Worm (Caenorhabditis elegans) whole organism, midembryonic: ENCODE measurements around the gene algn-9.

ENCODE experiments used
- T22C8.4 ChIP-seq: fragments of 200-800 bp; sonication (Bioruptor generic); IDR thresholded peaks from 2 replicates; pipeline ENCODE4 v1.3.6; 2022; ENCODE audit warnings: missing genetic modification characterization, missing compliant biosample characterization
- cog-1 ChIP-seq: sonication (generic microtip); optimal IDR thresholded peaks from 2 replicates; lab custom pipeline; 2016; ENCODE audit warnings: missing genetic modification characterization, missing compliant biosample characterization
- flt-1 ChIP-seq: fragments of 200-800 bp; sonication (Bioruptor generic); IDR thresholded peaks from 2 replicates; pipeline ENCODE4 v1.3.6; 2022; ENCODE audit warnings: missing genetic modification characterization, missing compliant biosample characterization
- klf-2 ChIP-seq: fragments of 200-800 bp; sonication (Bioruptor generic); conservative IDR thresholded peaks from 2 replicates; pipeline ENCODE4 v1.3.6; 2022; ENCODE audit warnings: missing genetic modification reagents, missing genetic modification characterization, missing compliant biosample characterization
- med-1 ChIP-seq: sonication (generic microtip); optimal IDR thresholded peaks from 2 replicates; lab custom pipeline; 2017; ENCODE audit warnings: missing genetic modification characterization, mild to moderate bottlenecking, missing compliant biosample characterization, antibody characterized with exemption, missing genetic modification reagents; ENCODE audit not compliant: insufficient read depth
- ref-1 ChIP-seq: fragments of 200-800 bp; sonication (Bioruptor generic); conservative IDR thresholded peaks from 2 replicates; pipeline ENCODE4 v1.3.6; 2022; ENCODE audit warnings: missing genetic modification reagents, missing genetic modification characterization, missing compliant biosample characterization
- tab-1 ChIP-seq: fragments of 200-800 bp; sonication (Bioruptor generic); IDR thresholded peaks from 2 replicates; pipeline ENCODE4 v1.3.6; 2022; ENCODE audit warnings: missing genetic modification characterization, missing compliant biosample characterization
- ztf-23 ChIP-seq: fragments of 200-800 bp; sonication (Bioruptor generic); IDR thresholded peaks from 2 replicates; pipeline ENCODE4 v1.3.6; 2022; ENCODE audit warnings: missing genetic modification reagents, missing genetic modification characterization, missing compliant biosample characterization
- ztf-29 ChIP-seq: fragments of 200-800 bp; sonication (Bioruptor generic); IDR thresholded peaks from 2 replicates; pipeline ENCODE4 v1.3.6; 2022; ENCODE audit warnings: missing genetic modification reagents, missing genetic modification characterization, missing compliant biosample characterization

Gene algn-9

DNA sequence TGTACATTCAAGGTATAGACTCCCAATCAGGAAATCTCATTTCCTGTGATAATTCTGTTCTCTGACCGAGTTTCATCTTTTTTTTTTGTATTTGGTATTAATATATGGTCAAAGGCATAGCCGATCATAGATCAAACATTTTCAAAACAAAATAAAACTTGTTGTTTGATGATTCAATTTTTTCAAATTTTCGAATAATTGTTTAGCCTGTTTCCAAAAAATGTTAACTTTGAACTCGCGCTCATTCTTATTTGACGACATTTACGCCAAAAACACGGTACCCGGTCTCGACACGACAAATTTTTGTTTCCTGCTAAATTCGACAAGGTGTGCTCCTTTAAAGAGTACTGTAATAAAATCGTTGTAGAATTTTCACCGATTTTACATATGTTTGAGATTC, 24.7 kb downstream of the algn-9 start:
- TF ChIP-seq flt-1 (GFP tag; lab: Robert Waterston, UW) (no peak), cog-1 (tag; lab: Kevin White, UChicago) (no peak), ztf-29 (GFP tag; lab: Robert Waterston, UW) (no peak), med-1 (GFP tag; lab: Kevin White, UChicago) (no peak), klf-2 (GFP tag; lab: Robert Waterston, UW) (no peak), tab-1 (no peak), T22C8.4 (GFP tag; lab: Robert Waterston, UW) (no peak), ztf-23 (GFP tag; lab: Robert Waterston, UW) (no peak), ref-1 (no peak)

DNA sequence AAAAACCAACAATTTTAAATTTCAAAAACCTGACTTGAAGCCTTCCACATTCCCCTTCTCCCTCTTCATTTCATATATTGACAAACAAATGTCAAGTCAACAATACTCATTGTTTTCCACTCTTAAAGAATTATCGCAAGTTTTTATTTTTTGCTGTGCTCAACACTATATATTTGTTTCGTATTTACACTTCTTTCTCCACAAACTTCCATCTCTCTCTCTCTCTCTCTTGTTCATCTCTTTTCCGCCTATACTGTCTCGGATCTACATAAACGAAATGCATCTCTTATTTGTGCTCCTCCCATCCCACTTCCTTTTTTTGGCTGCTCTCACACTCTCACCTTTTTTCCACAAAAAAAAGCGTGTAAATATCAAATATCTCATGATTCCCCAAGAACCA, 28.6 kb downstream of the algn-9 start, which contains the start of gene C14A4.12:
C14A4.12 (plus strand) TSS at position 301 of the 400 bp plus-strand sequence.
- no peak for TF ChIP-seq ztf-23 (GFP tag; lab: Robert Waterston, UW)
- TF ChIP-seq med-1 (GFP tag; lab: Kevin White, UChicago) = no peak
- TF ChIP-seq cog-1 (tag; lab: Kevin White, UChicago) = no peak
- TF ChIP-seq flt-1 (GFP tag; lab: Robert Waterston, UW) = no peak
- TF ChIP-seq tab-1 = no peak
- TF ChIP-seq ztf-29 (GFP tag; lab: Robert Waterston, UW) = no peak
- no peak for TF ChIP-seq ref-1
- TF ChIP-seq T22C8.4 (GFP tag; lab: Robert Waterston, UW) = no peak
- TF ChIP-seq klf-2 (GFP tag; lab: Robert Waterston, UW) = no peak

DNA sequence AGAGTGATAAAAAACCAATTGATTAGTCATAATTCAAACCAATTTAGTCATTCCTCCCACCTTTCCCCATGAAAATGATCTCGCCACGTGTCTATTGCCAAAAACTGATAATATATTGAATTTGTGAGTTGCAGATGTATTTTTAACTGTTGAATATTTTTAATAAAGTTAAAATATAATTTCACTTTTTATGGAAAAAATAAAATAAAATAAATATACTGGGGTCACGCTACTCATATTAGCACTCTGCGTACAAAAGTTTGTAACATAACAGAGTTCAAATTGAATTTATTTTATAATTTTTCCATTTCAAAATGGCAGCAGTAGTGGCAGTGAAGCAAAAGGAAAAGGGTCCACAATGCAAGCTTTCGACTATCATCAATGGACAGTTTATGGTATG, 34.0 kb downstream of the algn-9 start, which contains the start of gene C14A4.13:
C14A4.13 (plus strand) TSS at position 301 of the 400 bp plus-strand sequence.
- no peak for TF ChIP-seq ztf-23 (GFP tag; lab: Robert Waterston, UW)
- TF ChIP-seq T22C8.4 (GFP tag; lab: Robert Waterston, UW) = no peak
- TF ChIP-seq med-1 (GFP tag; lab: Kevin White, UChicago) = no peak
- no peak for TF ChIP-seq cog-1 (tag; lab: Kevin White, UChicago)
- TF ChIP-seq tab-1 = no peak
- no peak for TF ChIP-seq ref-1
- TF ChIP-seq flt-1 (GFP tag; lab: Robert Waterston, UW) = no peak

ce11 chrII:10621965-10622364, 37.8 kb downstream of the algn-9 start, which contains the start of gene cutl-9:
Gene cutl-9, plus strand, starts transcription at chrII:10622265.
- TF ChIP-seq T22C8.4 (GFP tag; lab: Robert Waterston, UW) (no peak), ztf-23 (GFP tag; lab: Robert Waterston, UW) (no peak), med-1 (GFP tag; lab: Kevin White, UChicago) (no peak), tab-1 (no peak), klf-2 (GFP tag; lab: Robert Waterston, UW) (no peak)

- TF ChIP-seq med-1 (GFP tag; lab: Kevin White, UChicago) = no peak
- TF ChIP-seq flt-1 (GFP tag; lab: Robert Waterston, UW) = no peak
- TF ChIP-seq klf-2 (GFP tag; lab: Robert Waterston, UW) = no peak
- TF ChIP-seq tab-1 = no peak
- TF ChIP-seq T22C8.4 (GFP tag; lab: Robert Waterston, UW) = no peak
- no peak for TF ChIP-seq ztf-23 (GFP tag; lab: Robert Waterston, UW)
- TF ChIP-seq ref-1 = no peak
- TF ChIP-seq cog-1 (tag; lab: Kevin White, UChicago) = no peak
- no peak for TF ChIP-seq ztf-29 (GFP tag; lab: Robert Waterston, UW)
Observed at ce11 chrII:10627086-10627485, 43.0 kb downstream of the algn-9 start.

- no peak for TF ChIP-seq T22C8.4 (GFP tag; lab: Robert Waterston, UW)
Observed at ce11 chrII:10627963-10628362, 43.8 kb downstream of the algn-9 start, which contains the start of gene M28.8. Gene M28.8, plus strand, starts transcription at chrII:10628263.

DNA sequence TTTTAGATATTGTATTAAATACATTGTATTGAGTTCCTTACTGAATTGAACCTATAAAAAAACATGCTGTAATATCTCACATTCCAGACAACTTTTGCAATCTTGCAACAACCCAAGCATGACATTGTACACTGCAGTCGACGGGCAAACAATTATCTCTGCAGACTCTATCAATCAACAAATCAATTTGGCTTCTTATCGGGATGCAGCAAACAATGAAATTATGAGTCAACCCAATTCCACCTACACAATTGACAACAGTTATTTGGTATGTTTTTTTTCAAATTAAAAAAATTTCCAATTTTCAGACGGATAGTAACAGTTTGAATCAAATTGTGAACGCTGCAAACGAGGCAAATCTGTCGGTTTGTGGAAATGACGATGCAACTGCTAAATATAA, 46.8 kb downstream of the algn-9 start:
- TF ChIP-seq cog-1 (tag; lab: Kevin White, UChicago) = no peak
- TF ChIP-seq T22C8.4 (GFP tag; lab: Robert Waterston, UW) = no peak
- no peak for TF ChIP-seq tab-1
- no peak for TF ChIP-seq ref-1
- TF ChIP-seq ztf-29 (GFP tag; lab: Robert Waterston, UW) = no peak
- no peak for TF ChIP-seq med-1 (GFP tag; lab: Kevin White, UChicago)
- TF ChIP-seq klf-2 (GFP tag; lab: Robert Waterston, UW) = no peak
- no peak for TF ChIP-seq ztf-23 (GFP tag; lab: Robert Waterston, UW)
- no peak for TF ChIP-seq flt-1 (GFP tag; lab: Robert Waterston, UW)
